Fruit fly (Drosophila melanogaster) whole organism, embryonic: ENCODE data around the gene CG12948.

ENCODE experiments used
- BEAF-32 ChIP-seq: fragments of 200-800 bp; sonication (Bioruptor generic); optimal IDR thresholded peaks from 3 replicates; lab custom pipeline; 2017; ENCODE audit warnings: missing biosample characterization, missing genetic modification characterization, mild to moderate bottlenecking, moderate library complexity, missing genetic modification reagents
- CG10431 ChIP-seq: fragments of 200-800 bp; sonication (Bioruptor generic); optimal IDR thresholded peaks from 3 replicates; lab custom pipeline; 2018; ENCODE audit warnings: missing biosample characterization, mild to moderate bottlenecking, missing genetic modification characterization
- CG11247 ChIP-seq: fragments of 200-800 bp; sonication (Bioruptor generic); IDR thresholded peaks from 2 replicates; pipeline ENCODE4 v1.3.6; 2022; ENCODE audit warnings: missing biosample characterization, missing genetic modification characterization
- CG11723 ChIP-seq: fragments of 200-800 bp; sonication (Bioruptor generic); optimal IDR thresholded peaks from 2 replicates; lab custom pipeline; 2017; ENCODE audit warnings: missing biosample characterization, mild to moderate bottlenecking, missing genetic modification characterization
- CG12744 ChIP-seq: fragments of 200-800 bp; sonication (Bioruptor generic); optimal IDR thresholded peaks from 2 replicates; lab custom pipeline; 2016; ENCODE audit warnings: missing biosample characterization, missing genetic modification characterization
- CG14014 ChIP-seq: fragments of 200-800 bp; sonication (Bioruptor generic); IDR thresholded peaks from 2 replicates; pipeline ENCODE4 v1.3.6; 2022; ENCODE audit warnings: missing biosample characterization, missing genetic modification characterization
- CG18262 ChIP-seq: fragments of 200-800 bp; optimal IDR thresholded peaks from 3 replicates; lab custom pipeline; 2019; ENCODE audit warnings: missing biosample characterization, mild to moderate bottlenecking, missing genetic modification characterization, moderate library complexity
- CG2129 ChIP-seq: fragments of 200-800 bp; sonication (Bioruptor generic); IDR thresholded peaks from 2 replicates; pipeline ENCODE4 v1.3.6; 2022; ENCODE audit warnings: missing biosample characterization, missing genetic modification characterization; ENCODE audit not compliant: partially characterized antibody
- CG2678 ChIP-seq: fragments of 200-800 bp; sonication (Bioruptor generic); optimal IDR thresholded peaks from 3 replicates; lab custom pipeline; 2019; ENCODE audit warnings: missing biosample characterization, mild to moderate bottlenecking, missing genetic modification characterization, moderate library complexity
- CG30403 ChIP-seq: fragments of 200-800 bp; sonication (Bioruptor generic); optimal IDR thresholded peaks from 3 replicates; lab custom pipeline; 2016; ENCODE audit warnings: missing biosample characterization, missing genetic modification characterization
- CG31224 ChIP-seq: fragments of 200-800 bp; sonication (Bioruptor generic); IDR thresholded peaks from 2 replicates; pipeline ENCODE4 v1.3.6; 2022; ENCODE audit warnings: missing biosample characterization, missing genetic modification characterization
- CG31365 ChIP-seq: fragments of 200-800 bp; sonication (Bioruptor generic); optimal IDR thresholded peaks from 2 replicates; lab custom pipeline; 2018; ENCODE audit warnings: missing biosample characterization, mild to moderate bottlenecking, missing genetic modification characterization
- CG3407 ChIP-seq: fragments of 200-800 bp; sonication (Bioruptor generic); optimal IDR thresholded peaks from 2 replicates; lab custom pipeline; 2018; ENCODE audit warnings: missing biosample characterization, mild to moderate bottlenecking, missing genetic modification characterization
- CG3726 ChIP-seq: fragments of 200-800 bp; sonication (Bioruptor generic); IDR thresholded peaks from 3 replicates; pipeline ENCODE4, ENCODE4 v1.3.6; 2022; ENCODE audit warnings: missing biosample characterization, missing genetic modification characterization
- CG5953 ChIP-seq: fragments of 200-800 bp; sonication (Bioruptor generic); IDR thresholded peaks from 2 replicates; pipeline ENCODE4 v1.3.6; 2022; ENCODE audit warnings: missing biosample characterization, missing genetic modification characterization
- CG6683 ChIP-seq: fragments of 200-800 bp; sonication (Bioruptor generic); optimal IDR thresholded peaks from 2 replicates; lab custom pipeline; 2017; ENCODE audit warnings: missing biosample characterization, mild to moderate bottlenecking, missing genetic modification characterization, missing genetic modification reagents
- CG7987 ChIP-seq: fragments of 200-800 bp; sonication (Bioruptor generic); optimal IDR thresholded peaks from 2 replicates; lab custom pipeline; 2018; ENCODE audit warnings: missing biosample characterization, mild to moderate bottlenecking, missing genetic modification characterization, moderate library complexity
- CG9727 ChIP-seq: fragments of 200-800 bp; sonication (Bioruptor generic); optimal IDR thresholded peaks from 3 replicates; lab custom pipeline; 2017; ENCODE audit warnings: missing biosample characterization, mild to moderate bottlenecking, missing genetic modification characterization
- CG9797 ChIP-seq: fragments of 200-800 bp; sonication (Bioruptor generic); optimal IDR thresholded peaks from 3 replicates; lab custom pipeline; 2018; ENCODE audit warnings: missing biosample characterization, mild to moderate bottlenecking, missing genetic modification characterization
- D19A ChIP-seq: fragments of 200-800 bp; optimal IDR thresholded peaks from 3 replicates; lab custom pipeline; 2019; ENCODE audit warnings: missing biosample characterization, mild to moderate bottlenecking, missing genetic modification characterization, moderate library complexity
- Dref ChIP-seq: fragments of 200-800 bp; sonication (Bioruptor generic); IDR thresholded peaks from 2 replicates; pipeline ENCODE4 v1.3.6; 2022; ENCODE audit warnings: missing biosample characterization, missing genetic modification characterization
- Fer1 ChIP-seq: fragments of 200-800 bp; sonication (Bioruptor generic); optimal IDR thresholded peaks from 2 replicates; lab custom pipeline; 2017; ENCODE audit warnings: missing biosample characterization, mild to moderate bottlenecking, missing genetic modification characterization
- Fer2 ChIP-seq: fragments of 200-800 bp; sonication (Bioruptor generic); optimal IDR thresholded peaks from 2 replicates; lab custom pipeline; 2018; ENCODE audit warnings: missing biosample characterization, mild to moderate bottlenecking, missing genetic modification characterization, moderate library complexity
- Gsc ChIP-seq: fragments of 200-800 bp; sonication (Bioruptor generic); IDR thresholded peaks from 2 replicates; pipeline ENCODE4 v1.3.6; 2022; ENCODE audit warnings: missing biosample characterization, missing genetic modification characterization
- Hr78 ChIP-seq, 2 experiments: fragments of 200-800 bp in 1 of 2; fragments of >200 bp in 1 of 2; sonication (Bioruptor generic) in 1 of 2; optimal IDR thresholded peaks; 2 replicates each; lab custom pipeline; 2017 to 2019; ENCODE audit warnings: missing biosample characterization in 2 of 2, missing genetic modification characterization in 2 of 2, mild to moderate bottlenecking in 1 of 2, moderate library complexity in 1 of 2
- Mad ChIP-seq: fragments of 200-800 bp; sonication (Bioruptor generic); optimal IDR thresholded peaks from 2 replicates; lab custom pipeline; 2016; ENCODE audit warnings: missing biosample characterization, missing genetic modification characterization
- Rfx ChIP-seq: fragments of 200-800 bp; sonication (Bioruptor generic); IDR thresholded peaks from 2 replicates; pipeline ENCODE4 v1.3.6; 2022; ENCODE audit warnings: missing biosample characterization, missing genetic modification characterization
- Side ChIP-seq: fragments of 200-800 bp; sonication (Bioruptor generic); optimal IDR thresholded peaks from 2 replicates; lab custom pipeline; 2016; ENCODE audit warnings: missing biosample characterization, missing genetic modification characterization
- Sox102F ChIP-seq: fragments of 200-800 bp; sonication (Bioruptor generic); optimal IDR thresholded peaks from 2 replicates; lab custom pipeline; 2018; ENCODE audit warnings: missing biosample characterization, mild to moderate bottlenecking, missing genetic modification characterization, moderate library complexity
- Usf ChIP-seq: fragments of 200-800 bp; sonication (Bioruptor generic); optimal IDR thresholded peaks from 2 replicates; lab custom pipeline; 2017; ENCODE audit warnings: missing genotype, missing biosample characterization, missing genetic modification characterization
- bbx ChIP-seq: fragments of 200-800 bp; sonication (Bioruptor generic); IDR thresholded peaks from 2 replicates; pipeline ENCODE4 v1.3.6; 2022; ENCODE audit warnings: missing biosample characterization, missing genetic modification characterization; ENCODE audit not compliant: partially characterized antibody
- bsh ChIP-seq, 2 experiments: fragments of 200-800 bp; sonication (Bioruptor generic); optimal IDR thresholded peaks; 2 replicates each; lab custom pipeline; 2017 to 2018; ENCODE audit warnings: mild to moderate bottlenecking in 2 of 2, missing biosample characterization in 2 of 2, missing genetic modification characterization in 2 of 2, moderate library complexity in 1 of 2
- chif ChIP-seq, 2 experiments: fragments of 200-800 bp; sonication (Bioruptor generic); optimal IDR thresholded peaks; 3 replicates each; lab custom pipeline; 2016; ENCODE audit warnings: missing biosample characterization in 2 of 2, missing genetic modification characterization in 2 of 2
- crc ChIP-seq: fragments of 200-800 bp; sonication (Bioruptor generic); optimal IDR thresholded peaks from 2 replicates; lab custom pipeline; 2016; ENCODE audit warnings: missing biosample characterization, missing genetic modification characterization
- ems ChIP-seq: fragments of 200-800 bp; sonication (Bioruptor generic); optimal IDR thresholded peaks from 3 replicates; lab custom pipeline; 2016; ENCODE audit warnings: missing biosample characterization, missing genetic modification characterization
- ewg ChIP-seq: fragments of 200-800 bp; sonication (Bioruptor generic); optimal IDR thresholded peaks from 3 replicates; lab custom pipeline; 2017; ENCODE audit warnings: mild to moderate bottlenecking, missing biosample characterization, missing genetic modification reagents, missing genetic modification characterization
- fd96Cb ChIP-seq: fragments of 200-800 bp; sonication (Bioruptor generic); optimal IDR thresholded peaks from 2 replicates; lab custom pipeline; 2018; ENCODE audit warnings: missing biosample characterization, mild to moderate bottlenecking, missing genetic modification characterization, moderate library complexity
- gro ChIP-seq: fragments of 200-800 bp; sonication (Bioruptor generic); optimal IDR thresholded peaks from 2 replicates; lab custom pipeline; 2016; ENCODE audit warnings: missing biosample characterization, missing genetic modification characterization
- onecut ChIP-seq: fragments of 200-800 bp; sonication (Bioruptor generic); IDR thresholded peaks from 2 replicates; pipeline ENCODE4 v1.3.6; 2022; ENCODE audit warnings: missing biosample characterization, missing genetic modification characterization
- psq ChIP-seq: fragments of 200-800 bp; sonication (Bioruptor generic); optimal IDR thresholded peaks from 2 replicates; lab custom pipeline; 2017; ENCODE audit warnings: missing biosample characterization, missing genetic modification characterization
- sd ChIP-seq: fragments of 200-800 bp; sonication (Bioruptor generic); optimal IDR thresholded peaks from 3 replicates; lab custom pipeline; 2018; ENCODE audit warnings: missing biosample characterization, mild to moderate bottlenecking, missing genetic modification characterization, moderate library complexity
- sens-2 ChIP-seq: fragments of 200-800 bp; sonication (Bioruptor generic); IDR thresholded peaks from 2 replicates; pipeline ENCODE4 v1.3.6; 2022; ENCODE audit warnings: missing biosample characterization, missing genetic modification characterization
- tgo ChIP-seq: fragments of 200-800 bp; sonication (Bioruptor generic); IDR thresholded peaks from 3 replicates; pipeline ENCODE4 v1.3.6; 2022; ENCODE audit warnings: missing biosample characterization, missing genetic modification characterization
- ttk ChIP-seq: fragments of 200-800 bp; sonication (Bioruptor generic); IDR thresholded peaks from 2 replicates; pipeline ENCODE4 v2.1.2; 2022; ENCODE audit warnings: missing biosample characterization, missing genetic modification characterization
- tup ChIP-seq: fragments of 200-800 bp; sonication (Bioruptor generic); optimal IDR thresholded peaks from 2 replicates; lab custom pipeline; 2016; ENCODE audit warnings: missing biosample characterization, mild to moderate bottlenecking, missing genetic modification characterization, moderate library complexity
- unpg ChIP-seq: fragments of 200-800 bp; sonication (Bioruptor generic); optimal IDR thresholded peaks from 3 replicates; lab custom pipeline; 2018; ENCODE audit warnings: missing biosample characterization, mild to moderate bottlenecking, missing genetic modification characterization, moderate library complexity
- vfl ChIP-seq: fragments of 200-800 bp; sonication (Bioruptor generic); optimal IDR thresholded peaks from 2 replicates; lab custom pipeline; 2016; ENCODE audit warnings: missing biosample characterization, missing genetic modification characterization

Gene CG12948

dm6 chr3R:9791177-9791806 is 43.7 kb upstream of the CG12948 start, which contains the start of the genes CG12945 and CG8507 (continued):
- TF ChIP-seq CG18262 (peak; percentile 48), vfl (GFP tag; lab: Kevin White, UChicago) (peak; percentile 46), CG14014 (no peak), CG11723 (GFP tag; lab: Kevin White, UChicago) (no peak), CG31365 (no peak), CG5953 (GFP tag; lab: Robert Waterston, UW) (no peak)

- TF ChIP-seq Fer2 (tag; lab: Kevin White, UChicago) (no peak), CG6683 (peak; percentile 11), ewg (GFP tag; lab: Kevin White, UChicago) (peak; percentile 99), CG2678 (no peak), CG3407 (GFP tag; lab: Kevin White, UChicago) (no peak), chif (GFP tag; optimal IDR thresholded peaks at IDR 0.05; lab: Kevin White, UChicago) (no peak), CG3726 (GFP tag; lab: Robert Waterston, UW) (no peak), Gsc (GFP tag; lab: Robert Waterston, UW) (no peak), bsh (GFP tag; optimal IDR thresholded peaks at IDR 0.05; lab: Kevin White, UChicago) (no peak), onecut (peak; percentile 87), D19A (tag; lab: Kevin White, UChicago) (no peak), BEAF-32 (GFP tag; lab: Kevin White, UChicago) (no peak), Hr78 (GFP tag; optimal IDR thresholded peaks at IDR 0.05; lab: Kevin White, UChicago) (no peak), Sox102F (GFP tag; lab: Kevin White, UChicago) (no peak), CG31224 (GFP tag; lab: Robert Waterston, UW) (no peak), sens-2 (no peak), bbx (GFP tag; lab: Robert Waterston, UW) (no peak), Rfx (GFP tag; lab: Robert Waterston, UW) (no peak), sd (no peak), fd96Cb (tag; lab: Kevin White, UChicago) (no peak), Mad (GFP tag; lab: Kevin White, UChicago) (no peak), tgo (GFP tag; lab: Robert Waterston, UW) (no peak), CG30403 (no peak), tup (GFP tag; lab: Kevin White, UChicago) (no peak), psq (GFP tag; lab: Kevin White, UChicago) (no peak), CG7987 (GFP tag; lab: Kevin White, UChicago) (peak; percentile 30), gro (GFP tag; lab: Kevin White, UChicago) (no peak), Fer1 (GFP tag; lab: Kevin White, UChicago) (peak; percentile 55), ttk (GFP tag; lab: Robert Waterston, UW) (no peak), Side (GFP tag; lab: Kevin White, UChicago) (no peak), Usf (GFP tag; lab: Kevin White, UChicago) (no peak), CG10431 (GFP tag; lab: Kevin White, UChicago) (no peak), unpg (GFP tag; lab: Kevin White, UChicago) (no peak), CG11247 (no peak), CG12744 (GFP tag; lab: Kevin White, UChicago) (no peak), CG2129 (GFP tag; lab: Robert Waterston, UW) (no peak), CG9797 (GFP tag; lab: Kevin White, UChicago) (no peak), crc (GFP tag; lab: Kevin White, UChicago) (no peak), CG9727 (GFP tag; lab: Kevin White, UChicago) (no peak), Dref (0 out of 2 replicates have a peak, but pooled peaks have one; percentile 28), ems (no peak)
Observed at dm6 chr3R:9784341-9785062, 37.0 kb upstream of the CG12948 start, which contains the start of the genes MtnA and CG8500. Gene MtnA (minus strand): TSS chr3R:9784370. Gene CG8500 (plus strand): TSS chr3R:9784653.
